Fruit fly (Drosophila melanogaster) whole organism, embryonic: ENCODE measurements around the gene CG14440.
A peak's percentile ranks its signal among the peaks of the same experiment; 100 is the strongest.

Experiments
- B-H1 ChIP-seq: fragments of 200-800 bp; sonication (Bioruptor generic); IDR thresholded peaks from 3 replicates; pipeline ENCODE4 v1.3.6; 2022; ENCODE audit warnings: missing biosample characterization, missing genetic modification characterization
- Bgb ChIP-seq: fragments of 200-800 bp; sonication (Bioruptor generic); IDR thresholded peaks from 2 replicates; pipeline ENCODE4 v1.3.6; 2022; ENCODE audit warnings: missing biosample characterization, missing genetic modification characterization; ENCODE audit not compliant: partially characterized antibody
- Bteb2 ChIP-seq: fragments of 200-800 bp; sonication (Bioruptor generic); optimal IDR thresholded peaks from 2 replicates; lab custom pipeline; 2016; ENCODE audit warnings: missing biosample characterization, missing genetic modification characterization
- CG10274 ChIP-seq: fragments of 200-800 bp; sonication (Bioruptor generic); optimal IDR thresholded peaks from 3 replicates; lab custom pipeline; 2017; ENCODE audit warnings: missing biosample characterization, mild to moderate bottlenecking, missing genetic modification characterization
- CG14050 ChIP-seq: fragments of 200-800 bp; sonication (Bioruptor generic); IDR thresholded peaks from 3 replicates; pipeline ENCODE4 v1.3.6; 2022; ENCODE audit warnings: missing biosample characterization, missing genetic modification characterization
- CG15269 ChIP-seq: fragments of 200-800 bp; sonication (Bioruptor generic); optimal IDR thresholded peaks from 2 replicates; lab custom pipeline; 2018; ENCODE audit warnings: missing biosample characterization, mild to moderate bottlenecking, missing genetic modification characterization, moderate library complexity
- CG17568 ChIP-seq: fragments of 200-800 bp; sonication (Bioruptor generic); optimal IDR thresholded peaks from 2 replicates; lab custom pipeline; 2018; ENCODE audit warnings: missing biosample characterization, mild to moderate bottlenecking, missing genetic modification characterization, moderate library complexity
- CG2129 ChIP-seq: fragments of 200-800 bp; sonication (Bioruptor generic); IDR thresholded peaks from 2 replicates; pipeline ENCODE4 v1.3.6; 2022; ENCODE audit warnings: missing biosample characterization, missing genetic modification characterization; ENCODE audit not compliant: partially characterized antibody
- CG31441 ChIP-seq: fragments of 200-800 bp; sonication (Bioruptor generic); IDR thresholded peaks from 2 replicates; pipeline ENCODE4 v1.3.6; 2022; ENCODE audit warnings: missing biosample characterization, missing genetic modification characterization
- CG3163 ChIP-seq: fragments of 200-800 bp; sonication (Bioruptor generic); optimal IDR thresholded peaks from 3 replicates; lab custom pipeline; 2016; ENCODE audit warnings: missing biosample characterization, missing genetic modification characterization
- CG32767 ChIP-seq: fragments of 200-800 bp; sonication (Bioruptor generic); IDR thresholded peaks from 2 replicates; pipeline ENCODE4 v1.3.6; 2022; ENCODE audit warnings: missing biosample characterization, missing genetic modification characterization
- CG4617 ChIP-seq: fragments of 200-800 bp; sonication (Bioruptor generic); optimal IDR thresholded peaks from 3 replicates; lab custom pipeline; 2016; ENCODE audit warnings: missing biosample characterization, missing genetic modification characterization, borderline replicate concordance
- CG7357 ChIP-seq: fragments of 200-800 bp; sonication (Bioruptor generic); IDR thresholded peaks from 3 replicates; pipeline ENCODE4 v1.3.6; 2022; ENCODE audit warnings: missing biosample characterization, missing genetic modification characterization
- CG7928 ChIP-seq: fragments of 200-800 bp; sonication (Bioruptor generic); optimal IDR thresholded peaks from 2 replicates; lab custom pipeline; 2017; ENCODE audit warnings: missing biosample characterization, mild to moderate bottlenecking, missing genetic modification characterization
- CG7963 ChIP-seq: fragments of 200-800 bp; sonication (Bioruptor generic); IDR thresholded peaks from 3 replicates; pipeline ENCODE4 v1.3.6; 2022; ENCODE audit warnings: missing biosample characterization, missing genetic modification characterization; ENCODE audit not compliant: partially characterized antibody
- CG9215 ChIP-seq: fragments of 200-800 bp; sonication (Bioruptor generic); IDR thresholded peaks from 2 replicates; pipeline ENCODE4 v1.3.6; 2022; ENCODE audit warnings: missing biosample characterization, missing genetic modification characterization
- CG9932 ChIP-seq: fragments of 200-800 bp; sonication (Bioruptor generic); IDR thresholded peaks from 2 replicates; pipeline ENCODE4 v1.3.6; 2022; ENCODE audit warnings: missing biosample characterization, missing genetic modification characterization
- CTCF ChIP-seq: fragments of 200-800 bp; sonication (Bioruptor generic); optimal IDR thresholded peaks from 2 replicates; lab custom pipeline; 2017; ENCODE audit warnings: missing biosample characterization, mild to moderate bottlenecking, missing genetic modification characterization, moderate library complexity
- Doc3 ChIP-seq: fragments of 200-800 bp; sonication (Bioruptor generic); IDR thresholded peaks from 3 replicates; pipeline ENCODE4 v1.3.6; 2022; ENCODE audit warnings: missing biosample characterization, missing genetic modification characterization; ENCODE audit not compliant: partially characterized antibody
- Gsc ChIP-seq: fragments of 200-800 bp; sonication (Bioruptor generic); IDR thresholded peaks from 2 replicates; pipeline ENCODE4 v1.3.6; 2022; ENCODE audit warnings: missing biosample characterization, missing genetic modification characterization
- HLH4C ChIP-seq: fragments of 200-800 bp; sonication (Bioruptor generic); IDR thresholded peaks from 3 replicates; pipeline ENCODE4 v1.3.6; 2022; ENCODE audit warnings: missing biosample characterization, missing genetic modification characterization; ENCODE audit not compliant: partially characterized antibody
- Lim3 ChIP-seq: fragments of 200-800 bp; sonication (Bioruptor generic); IDR thresholded peaks from 2 replicates; pipeline ENCODE4 v1.3.6; 2022; ENCODE audit warnings: missing biosample characterization, missing genetic modification characterization
- MESR4 ChIP-seq: fragments of 200-800 bp; sonication (Bioruptor generic); optimal IDR thresholded peaks from 2 replicates; lab custom pipeline; 2018; ENCODE audit warnings: missing biosample characterization, mild to moderate bottlenecking, missing genetic modification characterization, moderate library complexity
- NFAT ChIP-seq: fragments of 200-800 bp; sonication (Bioruptor generic); IDR thresholded peaks from 2 replicates; pipeline ENCODE4 v1.3.6; 2022; ENCODE audit warnings: missing biosample characterization, missing genetic modification characterization
- Pdp1 ChIP-seq, 2 experiments: fragments of 200-800 bp; sonication (Bioruptor generic); optimal IDR thresholded peaks; 3 replicates each; lab custom pipeline; 2016; ENCODE audit warnings: missing biosample characterization in 2 of 2, missing genetic modification characterization in 2 of 2, mild to moderate bottlenecking in 1 of 2, moderate library complexity in 1 of 2
- Poxn ChIP-seq: fragments of 200-800 bp; sonication (Bioruptor generic); IDR thresholded peaks from 2 replicates; pipeline ENCODE4 v1.3.6; 2022; ENCODE audit warnings: missing biosample characterization, missing genetic modification characterization
- Ssrp ChIP-seq: fragments of 200-800 bp; sonication (Bioruptor generic); optimal IDR thresholded peaks from 2 replicates; lab custom pipeline; 2018; ENCODE audit warnings: missing biosample characterization, mild to moderate bottlenecking, missing genetic modification characterization, moderate library complexity
- Tbp ChIP-seq: fragments of >200 bp; optimal IDR thresholded peaks from 2 replicates; lab custom pipeline; 2018; ENCODE audit warnings: missing biosample characterization, missing genetic modification characterization
- Xbp1 ChIP-seq: fragments of 200-800 bp; sonication (Bioruptor generic); optimal IDR thresholded peaks from 3 replicates; lab custom pipeline; 2016; ENCODE audit warnings: missing biosample characterization, mild to moderate bottlenecking, missing genetic modification characterization
- aop ChIP-seq: fragments of 200-800 bp; sonication (Bioruptor generic); IDR thresholded peaks from 2 replicates; pipeline ENCODE4 v1.3.6; 2022; ENCODE audit warnings: missing biosample characterization, missing genetic modification characterization
- ato ChIP-seq: fragments of 200-800 bp; sonication (Bioruptor generic); IDR thresholded peaks from 2 replicates; pipeline ENCODE4 v1.3.6; 2022; ENCODE audit warnings: missing biosample characterization, missing genetic modification characterization; ENCODE audit not compliant: partially characterized antibody
- caup ChIP-seq: fragments of 200-800 bp; sonication (Bioruptor generic); optimal IDR thresholded peaks from 3 replicates; lab custom pipeline; 2017; ENCODE audit warnings: missing biosample characterization, mild to moderate bottlenecking, missing genetic modification characterization, moderate library complexity; ENCODE audit not compliant: severe bottlenecking
- crc ChIP-seq: fragments of 200-800 bp; sonication (Bioruptor generic); optimal IDR thresholded peaks from 2 replicates; lab custom pipeline; 2016; ENCODE audit warnings: missing biosample characterization, missing genetic modification characterization
- cwo ChIP-seq: fragments of 200-800 bp; sonication (Bioruptor generic); optimal IDR thresholded peaks from 3 replicates; lab custom pipeline; 2017; ENCODE audit warnings: missing biosample characterization, missing genetic modification characterization, mild to moderate bottlenecking, moderate library complexity, missing genetic modification reagents
- dati ChIP-seq: fragments of 200-800 bp; sonication (Bioruptor generic); IDR thresholded peaks from 2 replicates; pipeline ENCODE4 v1.3.6; 2022; ENCODE audit warnings: missing biosample characterization, missing genetic modification characterization
- dmrt99B ChIP-seq: fragments of 200-800 bp; sonication (Bioruptor generic); optimal IDR thresholded peaks from 2 replicates; lab custom pipeline; 2018; ENCODE audit warnings: missing biosample characterization, mild to moderate bottlenecking, missing genetic modification characterization, moderate library complexity
- dpn ChIP-seq, 2 experiments: fragments of 200-800 bp; sonication (Bioruptor generic); optimal IDR thresholded peaks; 3 replicates each; lab custom pipeline; 2016; ENCODE audit warnings: missing biosample characterization in 2 of 2, missing genetic modification characterization in 2 of 2
- en ChIP-seq: fragments of 200-800 bp; sonication (Bioruptor generic); optimal IDR thresholded peaks from 2 replicates; lab custom pipeline; 2016; ENCODE audit warnings: missing biosample characterization, missing genetic modification characterization
- fru ChIP-seq: fragments of >200 bp; optimal IDR thresholded peaks from 2 replicates; lab custom pipeline; 2017
- gcm ChIP-seq: fragments of 200-800 bp; sonication (Bioruptor generic); optimal IDR thresholded peaks from 2 replicates; lab custom pipeline; 2019; ENCODE audit warnings: missing biosample characterization, mild to moderate bottlenecking, missing genetic modification characterization, moderate library complexity
- jigr1 ChIP-seq: fragments of 200-800 bp; sonication (Bioruptor generic); IDR thresholded peaks from 3 replicates; pipeline ENCODE4 v1.3.6; 2022; ENCODE audit warnings: missing biosample characterization, missing genetic modification characterization
- luna ChIP-seq: fragments of 200-800 bp; sonication (Bioruptor generic); optimal IDR thresholded peaks from 2 replicates; lab custom pipeline; 2016; ENCODE audit warnings: missing biosample characterization, missing genetic modification characterization
- psq ChIP-seq: fragments of 200-800 bp; sonication (Bioruptor generic); optimal IDR thresholded peaks from 2 replicates; lab custom pipeline; 2017; ENCODE audit warnings: missing biosample characterization, missing genetic modification characterization
- repo ChIP-seq: fragments of 200-800 bp; sonication (Bioruptor generic); optimal IDR thresholded peaks from 2 replicates; lab custom pipeline; 2016; ENCODE audit warnings: missing biosample characterization, missing genetic modification characterization
- sc ChIP-seq, 3 experiments: fragments of >200 bp in 2 of 3; fragments of 200-800 bp in 1 of 3; sonication (Bioruptor generic) in 1 of 3; optimal IDR thresholded peaks; 2 replicates in 2 of 3; 3 replicates in 1 of 3; lab custom pipeline; 2017; ENCODE audit warnings: mild to moderate bottlenecking in 1 of 3, missing biosample characterization in 1 of 3, missing genetic modification characterization in 1 of 3, missing genetic modification reagents in 1 of 3
- sna ChIP-seq: fragments of 200-800 bp; sonication (Bioruptor generic); IDR thresholded peaks from 2 replicates; pipeline ENCODE4 v1.3.6; 2022; ENCODE audit warnings: missing biosample characterization, missing genetic modification characterization; ENCODE audit not compliant: partially characterized antibody
- unpg ChIP-seq: fragments of 200-800 bp; sonication (Bioruptor generic); optimal IDR thresholded peaks from 3 replicates; lab custom pipeline; 2018; ENCODE audit warnings: missing biosample characterization, mild to moderate bottlenecking, missing genetic modification characterization, moderate library complexity
- z ChIP-seq: fragments of 200-800 bp; sonication (Bioruptor generic); IDR thresholded peaks from 3 replicates; pipeline ENCODE4 v1.3.6; 2022; ENCODE audit warnings: missing biosample characterization, missing genetic modification characterization

The CG14440 gene

dm6 chrX:6678635-6679501 lies 19.5 kb downstream of the CG14440 start, which contains the start of gene ND-ASHI (continued):
- peak; percentile 94 for TF ChIP-seq CG14050 (GFP tag; lab: Robert Waterston, UW)
- TF ChIP-seq CG10274 (GFP tag; lab: Kevin White, UChicago) = peak; percentile 89
- TF ChIP-seq HLH4C (GFP tag; lab: Robert Waterston, UW) = no peak
- peak; percentile 91 for TF ChIP-seq B-H1
- TF ChIP-seq Ssrp = peak; percentile 84
- peak; percentile 98 for TF ChIP-seq caup (GFP tag; lab: Kevin White, UChicago)
- no peak for TF ChIP-seq CG17568
- peak; percentile 95 for TF ChIP-seq dpn (GFP tag; optimal IDR thresholded peaks at IDR 0.05; lab: Kevin White, UChicago)
- TF ChIP-seq CG3163 (GFP tag; lab: Kevin White, UChicago) = peak; percentile 60
- no peak for TF ChIP-seq sna
- TF ChIP-seq Doc3 (GFP tag; lab: Robert Waterston, UW) = no peak
- no peak for TF ChIP-seq sc (optimal IDR thresholded peaks at IDR 0.05; lab: Kevin White, UChicago)
- peak; percentile 82 for TF ChIP-seq sc (GFP tag; optimal IDR thresholded peaks at IDR 0.05; lab: Kevin White, UChicago)
- peak; percentile 69 for TF ChIP-seq psq (GFP tag; lab: Kevin White, UChicago)
- peak; percentile 95 for TF ChIP-seq CG15269 (tag; lab: Kevin White, UChicago)
- peak; percentile 78 for TF ChIP-seq Lim3 (GFP tag; lab: Robert Waterston, UW)
- TF ChIP-seq CTCF (GFP tag; lab: Kevin White, UChicago) = peak; percentile 66
- peak; percentile 89 for TF ChIP-seq CG31441
- TF ChIP-seq gcm (GFP tag; lab: Kevin White, UChicago) = peak; percentile 84
- no peak for TF ChIP-seq ato (GFP tag; lab: Robert Waterston, UW)
- no peak for TF ChIP-seq Tbp (GFP tag; lab: Kevin White, UChicago)
- TF ChIP-seq CG7357 (GFP tag; lab: Robert Waterston, UW) = peak; percentile 86
- TF ChIP-seq CG4617 = peak; percentile 85
- TF ChIP-seq fru (lab: Kevin White, UChicago) = no peak
- TF ChIP-seq Xbp1 (GFP tag; lab: Kevin White, UChicago) = peak; percentile 94
- TF ChIP-seq repo = peak; percentile 86
- no peak for TF ChIP-seq CG2129 (GFP tag; lab: Robert Waterston, UW)
- peak; percentile 84 for TF ChIP-seq Gsc
- peak; percentile 96 for TF ChIP-seq NFAT (GFP tag; lab: Robert Waterston, UW)
- TF ChIP-seq crc (GFP tag; lab: Kevin White, UChicago) = peak; percentile 85
- no peak for TF ChIP-seq CG7963 (GFP tag; lab: Robert Waterston, UW)
- peak; percentile 54; the same call in 1 of the 2 replicates for TF ChIP-seq aop (GFP tag; lab: Robert Waterston, UW)
- peak; percentile 81 for TF ChIP-seq CG7928 (GFP tag; lab: Kevin White, UChicago)
- TF ChIP-seq dati = peak; percentile 89
- TF ChIP-seq Pdp1 (GFP tag; optimal IDR thresholded peaks at IDR 0.05; lab: Kevin White, UChicago) = peak; percentile 95
- peak; percentile 94 for TF ChIP-seq cwo (GFP tag; lab: Kevin White, UChicago)
- peak; percentile 83 for TF ChIP-seq luna (GFP tag; lab: Kevin White, UChicago)
- peak; percentile 94 for TF ChIP-seq unpg (GFP tag; lab: Kevin White, UChicago)
- peak; percentile 74 for TF ChIP-seq en (GFP tag; lab: Kevin White, UChicago)
- no peak for TF ChIP-seq Bgb (GFP tag; lab: Robert Waterston, UW)
- peak; percentile 81; the same call in 2 of the 3 replicates for TF ChIP-seq jigr1 (GFP tag; lab: Robert Waterston, UW)
- peak; percentile 93 for TF ChIP-seq Bteb2 (GFP tag; lab: Kevin White, UChicago)
- peak; percentile 46 for TF ChIP-seq MESR4 (GFP tag; lab: Kevin White, UChicago)
- peak; percentile 98 for TF ChIP-seq CG9932 (GFP tag; lab: Robert Waterston, UW)
- peak; percentile 89 for TF ChIP-seq Poxn (GFP tag; lab: Robert Waterston, UW)
- peak; percentile 60; the same call in 2 of the 3 replicates for TF ChIP-seq z (GFP tag; lab: Robert Waterston, UW)
- TF ChIP-seq CG9215 = peak; percentile 92
- TF ChIP-seq dmrt99B (tag; lab: Kevin White, UChicago) = peak; percentile 94
- peak; percentile 88 for TF ChIP-seq CG32767
